Fruit fly (Drosophila melanogaster): ENCODE data around the gene CG15628.
A peak's percentile ranks its signal among the peaks of the same experiment; 100 is the strongest.

Gene CG15628

DNA sequence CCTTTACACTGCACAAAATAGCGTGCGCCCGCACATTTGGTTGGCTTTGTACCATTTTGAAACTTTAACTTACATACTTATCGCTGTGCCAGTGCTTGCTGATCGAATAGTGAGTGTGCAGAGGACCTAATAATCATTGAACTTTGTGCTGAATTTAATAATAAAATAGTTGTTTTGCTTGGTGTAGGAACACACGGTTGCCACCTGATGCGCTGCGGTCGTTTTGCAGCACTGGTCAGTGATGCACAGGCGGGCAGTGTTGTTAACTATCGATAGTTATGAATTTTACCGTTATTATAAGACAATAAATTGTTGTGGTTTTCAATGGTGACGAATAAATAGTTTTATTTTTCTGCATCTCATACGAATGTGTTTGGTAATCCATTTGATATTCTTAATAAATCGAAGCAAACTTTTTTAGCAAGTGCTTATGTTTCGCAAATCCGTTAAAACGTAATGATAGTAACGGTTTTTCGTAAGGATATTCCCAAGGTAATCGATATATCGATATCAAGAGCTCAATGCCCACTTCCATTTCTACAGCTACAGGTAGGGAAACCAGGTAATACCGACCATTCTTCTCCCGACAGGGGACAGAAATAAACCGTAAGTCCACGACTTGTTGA is 16.3 kb downstream of the CG15628 start, which contains the start of the genes tank and CG12194 (continued):
- no peak for TF ChIP-seq CG1832 (GFP tag; optimal IDR thresholded peaks at IDR 0.05)
- TF ChIP-seq Poxn (GFP tag; IDR thresholded peaks at IDR 0.05) = peak; percentile 95
- TF ChIP-seq bsh (GFP tag; optimal IDR thresholded peaks at IDR 0.05) = peak; percentile 98 to 99
- TF ChIP-seq CG1647 (GFP tag; optimal IDR thresholded peaks at IDR 0.05) = peak; percentile 99
- TF ChIP-seq onecut (GFP tag; IDR thresholded peaks at IDR 0.05) = peak; percentile 96
- TF ChIP-seq Gug (GFP tag; IDR thresholded peaks at IDR 0.05) = peak; percentile 100
- TF ChIP-seq ara (GFP tag; IDR thresholded peaks at IDR 0.05) = peak; percentile 99
- peak; percentile 98 for TF ChIP-seq CG1529 (GFP tag; optimal IDR thresholded peaks at IDR 0.05)
- peak; percentile 87 for TF ChIP-seq crol (GFP tag; IDR thresholded peaks at IDR 0.05)
- TF ChIP-seq row (GFP tag; IDR thresholded peaks at IDR 0.05) = peak; percentile 99
- peak; percentile 91 for TF ChIP-seq CG31365 (tag; optimal IDR thresholded peaks at IDR 0.05)
- TF ChIP-seq CG4617 (GFP tag; optimal IDR thresholded peaks at IDR 0.05; ENCODE audit: borderline replicate concordance) = peak; percentile 100
- TF ChIP-seq Trl (optimal IDR thresholded peaks at IDR 0.05) = no peak
- TF ChIP-seq Trl (GFP tag; optimal IDR thresholded peaks at IDR 0.05) = peak; percentile 99
- TF ChIP-seq CG17186 (GFP tag; optimal IDR thresholded peaks at IDR 0.05) = peak; percentile 96
- peak; percentile 72 for TF ChIP-seq Dip2 (GFP tag; IDR thresholded peaks at IDR 0.05)
- TF ChIP-seq odd (GFP tag; optimal IDR thresholded peaks at IDR 0.05) = peak; percentile 96
- peak; percentile 99 for TF ChIP-seq Hr3 (GFP tag; optimal IDR thresholded peaks at IDR 0.05)
- peak; percentile 98 for TF ChIP-seq CG31388 (GFP tag; optimal IDR thresholded peaks at IDR 0.05)
- peak; percentile 99 for TF ChIP-seq sens-2 (GFP tag; IDR thresholded peaks at IDR 0.05)
- peak; percentile 98 for TF ChIP-seq CG10565 (GFP tag; optimal IDR thresholded peaks at IDR 0.05)
- TF ChIP-seq CG6765 (GFP tag; optimal IDR thresholded peaks at IDR 0.05) = peak; percentile 95
- peak; percentile 81 for TF ChIP-seq CG10543 (GFP tag; optimal IDR thresholded peaks at IDR 0.05)
- peak; percentile 99 for TF ChIP-seq CG7839 (tag; optimal IDR thresholded peaks at IDR 0.05)
- peak; percentile 97 for TF ChIP-seq CkIIα-i1 (GFP tag; IDR thresholded peaks at IDR 0.05)
- peak; percentile 99 for TF ChIP-seq CG12071 (GFP tag; optimal IDR thresholded peaks at IDR 0.05)
- TF ChIP-seq Fer3 (tag; optimal IDR thresholded peaks at IDR 0.05) = peak; percentile 98
- peak; percentile 97 for TF ChIP-seq CG9215 (GFP tag; IDR thresholded peaks at IDR 0.05)
- peak; percentile 99 for TF ChIP-seq CG9437 (GFP tag; optimal IDR thresholded peaks at IDR 0.05)
- peak; percentile 99 for TF ChIP-seq Atf6 (GFP tag; IDR thresholded peaks at IDR 0.05)
- TF ChIP-seq Spps (tag; optimal IDR thresholded peaks at IDR 0.05) = peak; percentile 98
- TF ChIP-seq Fer2 (tag; optimal IDR thresholded peaks at IDR 0.05) = peak; percentile 78
- TF ChIP-seq CG15479 (GFP tag; optimal IDR thresholded peaks at IDR 0.05) = peak; percentile 26
- peak; percentile 99 for TF ChIP-seq E2f1 (GFP tag; IDR thresholded peaks at IDR 0.05)
- TF ChIP-seq Fer1 (GFP tag; optimal IDR thresholded peaks at IDR 0.05) = peak; percentile 98
- peak; percentile 97 for TF ChIP-seq CG11504 (tag; optimal IDR thresholded peaks at IDR 0.05)
- TF ChIP-seq ttk (GFP tag; IDR thresholded peaks at IDR 0.05) = peak; percentile 100
- TF ChIP-seq klu (GFP tag; IDR thresholded peaks at IDR 0.05) = peak; percentile 98
- TF ChIP-seq bcd (GFP tag; optimal IDR thresholded peaks at IDR 0.05) = peak; percentile 99
- peak; percentile 99 for TF ChIP-seq Hr51 (GFP tag; optimal IDR thresholded peaks at IDR 0.05)
- peak; percentile 99 for TF ChIP-seq chn (GFP tag; optimal IDR thresholded peaks at IDR 0.05)
- peak; percentile 97 for TF ChIP-seq ERR (GFP tag; optimal IDR thresholded peaks at IDR 0.05)
- TF ChIP-seq CG8359 (GFP tag; optimal IDR thresholded peaks at IDR 0.05; ENCODE audit: borderline replicate concordance) = peak; percentile 93
- TF ChIP-seq CG12155 (GFP tag; optimal IDR thresholded peaks at IDR 0.05) = peak; percentile 98
- peak; percentile 98 for TF ChIP-seq CG4820 (GFP tag; optimal IDR thresholded peaks at IDR 0.05)
- peak; percentile 96 for TF ChIP-seq Usf (GFP tag; optimal IDR thresholded peaks at IDR 0.05)
- peak; percentile 99 for TF ChIP-seq caup (GFP tag; optimal IDR thresholded peaks at IDR 0.05; ENCODE audit: severe bottlenecking)
- peak; percentile 99 for TF ChIP-seq Ada2b (GFP tag; IDR thresholded peaks at IDR 0.05)
- peak; percentile 98 for TF ChIP-seq Max (GFP tag; optimal IDR thresholded peaks at IDR 0.05)
- peak; percentile 92 for TF ChIP-seq CG14965 (GFP tag; optimal IDR thresholded peaks at IDR 0.05; ENCODE audit: borderline replicate concordance)
